Fruit fly (Drosophila melanogaster) whole organism, embryonic: Measurements from ENCODE around the gene CG1273.
A peak's percentile ranks its signal among the peaks of the same experiment; 100 is the strongest.

Source experiments
- Awh ChIP-seq: fragments of 200-800 bp; sonication (Bioruptor generic); IDR thresholded peaks from 2 replicates; pipeline ENCODE4, ENCODE4 v1.3.6; 2022; ENCODE audit warnings: missing biosample characterization, missing genetic modification characterization
- CG10209 ChIP-seq: fragments of 200-800 bp; sonication (Bioruptor generic); optimal IDR thresholded peaks from 3 replicates; lab custom pipeline; 2017; ENCODE audit warnings: missing biosample characterization, mild to moderate bottlenecking, missing genetic modification characterization, missing genetic modification reagents
- CG10274 ChIP-seq: fragments of 200-800 bp; sonication (Bioruptor generic); optimal IDR thresholded peaks from 3 replicates; lab custom pipeline; 2017; ENCODE audit warnings: missing biosample characterization, mild to moderate bottlenecking, missing genetic modification characterization
- CG10321 ChIP-seq: fragments of 200-800 bp; sonication (Bioruptor generic); IDR thresholded peaks from 2 replicates; pipeline ENCODE4 v1.3.6; 2022; ENCODE audit warnings: missing biosample characterization, missing genetic modification characterization
- CG10543 ChIP-seq: fragments of 200-800 bp; sonication (Bioruptor generic); optimal IDR thresholded peaks from 3 replicates; lab custom pipeline; 2017; ENCODE audit warnings: missing biosample characterization, mild to moderate bottlenecking, missing genetic modification characterization, moderate library complexity
- CG11085 ChIP-seq: fragments of 200-800 bp; sonication (Bioruptor generic); IDR thresholded peaks from 2 replicates; pipeline ENCODE4 v1.3.6; 2022; ENCODE audit warnings: missing biosample characterization, missing genetic modification characterization
- CG13624 ChIP-seq: fragments of 200-800 bp; sonication (Bioruptor generic); optimal IDR thresholded peaks from 2 replicates; lab custom pipeline; 2016; ENCODE audit warnings: missing biosample characterization, missing genetic modification characterization
- CG14860 ChIP-seq: fragments of 200-800 bp; sonication (Bioruptor generic); IDR thresholded peaks from 3 replicates; pipeline ENCODE4 v1.3.6; 2022; ENCODE audit warnings: missing biosample characterization, missing genetic modification characterization; ENCODE audit not compliant: partially characterized antibody
- CG18599 ChIP-seq: fragments of 200-800 bp; sonication (Bioruptor generic); optimal IDR thresholded peaks from 3 replicates; lab custom pipeline; 2017; ENCODE audit warnings: missing biosample characterization, missing genetic modification characterization, mild to moderate bottlenecking, moderate library complexity, missing genetic modification reagents
- CG18764 ChIP-seq: fragments of 200-800 bp; sonication (Bioruptor generic); optimal IDR thresholded peaks from 3 replicates; lab custom pipeline; 2016; ENCODE audit warnings: missing biosample characterization, missing genetic modification characterization
- CG3726 ChIP-seq: fragments of 200-800 bp; sonication (Bioruptor generic); IDR thresholded peaks from 3 replicates; pipeline ENCODE4, ENCODE4 v1.3.6; 2022; ENCODE audit warnings: missing biosample characterization, missing genetic modification characterization
- CG4360 ChIP-seq: fragments of 200-800 bp; sonication (Bioruptor generic); IDR thresholded peaks from 2 replicates; pipeline ENCODE4 v1.3.6; 2022; ENCODE audit warnings: missing biosample characterization, missing genetic modification characterization
- CG6175 ChIP-seq: fragments of 200-800 bp; sonication (Bioruptor generic); IDR thresholded peaks from 3 replicates; pipeline ENCODE4 v1.3.6; 2022; ENCODE audit warnings: missing biosample characterization, missing genetic modification characterization
- CG6689 ChIP-seq: fragments of 200-800 bp; sonication (Bioruptor generic); IDR thresholded peaks from 2 replicates; pipeline ENCODE4 v1.3.6; 2022; ENCODE audit warnings: missing biosample characterization, missing genetic modification characterization
- CG6854 ChIP-seq: fragments of 200-800 bp; sonication (Bioruptor generic); optimal IDR thresholded peaks from 3 replicates; lab custom pipeline; 2017; ENCODE audit warnings: missing biosample characterization, mild to moderate bottlenecking, missing genetic modification characterization
- CG8290 ChIP-seq, 3 experiments: fragments of 200-800 bp; sonication (Bioruptor generic); optimal IDR thresholded peaks; 2 replicates each; lab custom pipeline; 2016 to 2019; ENCODE audit warnings: missing biosample characterization in 3 of 3, missing genetic modification characterization in 3 of 3, mild to moderate bottlenecking in 2 of 3, moderate library complexity in 1 of 3
- CG8924 ChIP-seq: fragments of 200-800 bp; optimal IDR thresholded peaks from 3 replicates; lab custom pipeline; 2019; ENCODE audit warnings: missing biosample characterization, mild to moderate bottlenecking, missing genetic modification characterization, moderate library complexity
- Dad ChIP-seq: fragments of 200-800 bp; sonication (Bioruptor generic); optimal IDR thresholded peaks from 3 replicates; lab custom pipeline; 2016; ENCODE audit warnings: missing biosample characterization, missing genetic modification characterization
- Deaf1 ChIP-seq: fragments of 200-800 bp; optimal IDR thresholded peaks from 3 replicates; lab custom pipeline; 2019; ENCODE audit warnings: missing biosample characterization, mild to moderate bottlenecking, missing genetic modification characterization, moderate library complexity
- Dll ChIP-seq: fragments of 200-800 bp; sonication (Bioruptor generic); IDR thresholded peaks from 4 replicates; pipeline ENCODE4 v1.3.6; 2022; ENCODE audit warnings: missing biosample characterization, missing genetic modification characterization; ENCODE audit not compliant: partially characterized antibody
- E2f2 ChIP-seq: fragments of 200-800 bp; sonication (Bioruptor generic); IDR thresholded peaks from 2 replicates; pipeline ENCODE4 v1.3.6; 2022; ENCODE audit warnings: missing biosample characterization, missing genetic modification characterization
- Fer1 ChIP-seq: fragments of 200-800 bp; sonication (Bioruptor generic); optimal IDR thresholded peaks from 2 replicates; lab custom pipeline; 2017; ENCODE audit warnings: missing biosample characterization, mild to moderate bottlenecking, missing genetic modification characterization
- Fer2 ChIP-seq: fragments of 200-800 bp; sonication (Bioruptor generic); optimal IDR thresholded peaks from 2 replicates; lab custom pipeline; 2018; ENCODE audit warnings: missing biosample characterization, mild to moderate bottlenecking, missing genetic modification characterization, moderate library complexity
- Gsc ChIP-seq: fragments of 200-800 bp; sonication (Bioruptor generic); IDR thresholded peaks from 2 replicates; pipeline ENCODE4 v1.3.6; 2022; ENCODE audit warnings: missing biosample characterization, missing genetic modification characterization
- Hr78 ChIP-seq, 2 experiments: fragments of 200-800 bp in 1 of 2; fragments of >200 bp in 1 of 2; sonication (Bioruptor generic) in 1 of 2; optimal IDR thresholded peaks; 2 replicates each; lab custom pipeline; 2017 to 2019; ENCODE audit warnings: missing biosample characterization in 2 of 2, missing genetic modification characterization in 2 of 2, mild to moderate bottlenecking in 1 of 2, moderate library complexity in 1 of 2
- Mrtf ChIP-seq: fragments of 200-800 bp; sonication (Bioruptor generic); IDR thresholded peaks from 3 replicates; pipeline ENCODE4 v1.3.6; 2022; ENCODE audit warnings: missing biosample characterization, missing genetic modification characterization
- Myb ChIP-seq: fragments of 200-800 bp; sonication (Bioruptor generic); optimal IDR thresholded peaks from 2 replicates; lab custom pipeline; 2016; ENCODE audit warnings: missing biosample characterization, missing genetic modification characterization
- NC2β ChIP-seq: fragments of 200-800 bp; sonication (Bioruptor generic); optimal IDR thresholded peaks from 2 replicates; lab custom pipeline; 2016; ENCODE audit warnings: missing biosample characterization, missing genetic modification characterization
- Nf-YC ChIP-seq: fragments of 200-800 bp; optimal IDR thresholded peaks from 3 replicates; lab custom pipeline; 2019; ENCODE audit warnings: missing biosample characterization, mild to moderate bottlenecking, missing genetic modification characterization, moderate library complexity
- Sry-δ ChIP-seq: fragments of 200-800 bp; sonication (Bioruptor generic); optimal IDR thresholded peaks from 2 replicates; lab custom pipeline; 2016; ENCODE audit warnings: missing biosample characterization, missing genetic modification characterization
- Stat92E ChIP-seq, 3 experiments: fragments of >200 bp in 2 of 3; fragments of 200-800 bp in 1 of 3; sonication (Bioruptor generic) in 1 of 3; optimal IDR thresholded peaks; 2 replicates each; lab custom pipeline; 2017 to 2019; ENCODE audit warnings: missing biosample characterization in 3 of 3, missing genetic modification characterization in 3 of 3, mild to moderate bottlenecking in 1 of 3, moderate library complexity in 1 of 3
- Taf1 ChIP-seq: fragments of 200-800 bp; sonication (Bioruptor generic); IDR thresholded peaks from 2 replicates; pipeline ENCODE4 v1.3.6; 2022; ENCODE audit warnings: missing biosample characterization, missing genetic modification characterization
- Usf ChIP-seq: fragments of 200-800 bp; sonication (Bioruptor generic); optimal IDR thresholded peaks from 2 replicates; lab custom pipeline; 2017; ENCODE audit warnings: missing genotype, missing biosample characterization, missing genetic modification characterization
- amos ChIP-seq: fragments of 200-800 bp; sonication (Bioruptor generic); IDR thresholded peaks from 2 replicates; pipeline ENCODE4 v1.3.6; 2022; ENCODE audit warnings: missing biosample characterization, missing genetic modification characterization; ENCODE audit not compliant: partially characterized antibody
- cad ChIP-seq: fragments of >200 bp; optimal IDR thresholded peaks from 2 replicates; lab custom pipeline; 2017; ENCODE audit warnings: missing biosample characterization, missing genetic modification characterization
- da ChIP-seq: fragments of 200-800 bp; sonication (Bioruptor generic); optimal IDR thresholded peaks from 2 replicates; lab custom pipeline; 2016; ENCODE audit warnings: missing biosample characterization, missing genetic modification characterization
- ems ChIP-seq: fragments of 200-800 bp; sonication (Bioruptor generic); optimal IDR thresholded peaks from 3 replicates; lab custom pipeline; 2016; ENCODE audit warnings: missing biosample characterization, missing genetic modification characterization
- fd102C ChIP-seq: fragments of 200-800 bp; sonication (Bioruptor generic); optimal IDR thresholded peaks from 2 replicates; lab custom pipeline; 2018; ENCODE audit warnings: missing biosample characterization, mild to moderate bottlenecking, missing genetic modification characterization, moderate library complexity
- knrl ChIP-seq: fragments of 200-800 bp; sonication (Bioruptor generic); IDR thresholded peaks from 3 replicates; pipeline ENCODE4 v1.3.6; 2022; ENCODE audit warnings: missing biosample characterization, missing genetic modification characterization; ENCODE audit not compliant: partially characterized antibody
- lmd ChIP-seq: fragments of 200-800 bp; sonication (Bioruptor generic); IDR thresholded peaks from 2 replicates; pipeline ENCODE4 v1.3.6; 2022; ENCODE audit warnings: missing biosample characterization, missing genetic modification characterization
- mld ChIP-seq: fragments of 200-800 bp; sonication (Bioruptor generic); IDR thresholded peaks from 3 replicates; pipeline ENCODE4 v1.3.6; 2022; ENCODE audit warnings: missing biosample characterization, missing genetic modification characterization; ENCODE audit not compliant: partially characterized antibody
- nmo ChIP-seq: fragments of 200-800 bp; sonication (Bioruptor generic); optimal IDR thresholded peaks from 2 replicates; lab custom pipeline; 2018; ENCODE audit warnings: missing biosample characterization, mild to moderate bottlenecking, missing genetic modification characterization, moderate library complexity
- org-1 ChIP-seq: fragments of 200-800 bp; sonication (Bioruptor generic); optimal IDR thresholded peaks from 2 replicates; lab custom pipeline; 2017; ENCODE audit warnings: missing biosample characterization, missing genetic modification characterization
- pum ChIP-seq: fragments of 200-800 bp; sonication (Bioruptor generic); optimal IDR thresholded peaks from 2 replicates; lab custom pipeline; 2016; ENCODE audit warnings: missing biosample characterization, missing genetic modification characterization
- row ChIP-seq: fragments of 200-800 bp; sonication (Bioruptor generic); IDR thresholded peaks from 3 replicates; pipeline ENCODE4 v1.3.6; 2022; ENCODE audit warnings: missing biosample characterization, missing genetic modification characterization
- scrt ChIP-seq: fragments of 200-800 bp; sonication (Bioruptor generic); optimal IDR thresholded peaks from 2 replicates; lab custom pipeline; 2018; ENCODE audit warnings: missing biosample characterization, mild to moderate bottlenecking, missing genetic modification characterization, moderate library complexity
- sens-2 ChIP-seq: fragments of 200-800 bp; sonication (Bioruptor generic); IDR thresholded peaks from 2 replicates; pipeline ENCODE4 v1.3.6; 2022; ENCODE audit warnings: missing biosample characterization, missing genetic modification characterization
- sr ChIP-seq: fragments of 200-800 bp; sonication (Bioruptor generic); IDR thresholded peaks from 3 replicates; pipeline ENCODE4 v1.3.6; 2022; ENCODE audit warnings: missing biosample characterization, missing genetic modification characterization
- tap ChIP-seq: fragments of 200-800 bp; optimal IDR thresholded peaks from 3 replicates; lab custom pipeline; 2019; ENCODE audit warnings: missing biosample characterization, mild to moderate bottlenecking, missing genetic modification characterization, moderate library complexity
- trh ChIP-seq: fragments of 200-800 bp; sonication (Bioruptor generic); optimal IDR thresholded peaks from 2 replicates; lab custom pipeline; 2016; ENCODE audit warnings: missing biosample characterization, missing genetic modification characterization

The CG1273 gene

DNA sequence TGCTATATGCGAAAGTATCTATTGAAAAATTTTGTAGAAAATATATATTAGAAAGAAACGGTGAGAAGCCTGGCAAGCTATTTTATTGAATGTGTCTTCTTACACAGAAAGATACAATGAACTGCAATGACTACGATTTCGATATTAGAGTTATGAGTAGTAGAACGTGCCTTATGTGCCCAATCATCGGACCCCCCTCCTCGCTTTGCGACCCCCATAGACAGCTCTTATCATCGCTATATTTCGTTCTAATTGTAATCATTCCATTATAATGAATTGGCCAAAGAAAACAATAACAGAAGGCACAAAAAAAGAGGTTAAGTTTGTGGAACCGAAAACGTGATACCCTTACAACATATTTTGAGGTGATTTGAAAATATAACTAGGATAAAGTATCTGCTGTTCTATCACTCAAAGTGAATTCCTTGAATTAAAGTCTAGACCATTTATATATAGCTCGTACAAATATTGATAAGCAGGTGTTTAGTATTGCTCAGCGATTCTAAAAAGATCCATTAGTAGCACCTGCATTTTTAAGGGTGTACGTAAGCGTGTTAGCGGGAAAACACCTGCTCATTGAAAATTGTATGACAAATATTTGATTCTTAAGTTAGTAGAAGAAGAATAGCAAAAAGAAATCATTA, 30.7 kb upstream of the CG1273 start (continued):
- TF ChIP-seq CG6175 (GFP tag; lab: Robert Waterston, UW) (no peak), sr (GFP tag; lab: Robert Waterston, UW) (no peak), E2f2 (GFP tag; lab: Robert Waterston, UW) (no peak), nmo (peak; percentile 56), trh (GFP tag; lab: Kevin White, UChicago) (no peak), Hr78 (GFP tag; optimal IDR thresholded peaks at IDR 0.05; lab: Kevin White, UChicago) (no peak), Mrtf (GFP tag; lab: Robert Waterston, UW) (no peak), scrt (GFP tag; lab: Kevin White, UChicago) (no peak), amos (GFP tag; lab: Robert Waterston, UW) (no peak), CG10274 (GFP tag; lab: Kevin White, UChicago) (no peak), mld (GFP tag; lab: Robert Waterston, UW) (no peak), Awh (GFP tag; lab: Robert Waterston, UW) (no peak), Usf (no peak), CG4360 (GFP tag; lab: Robert Waterston, UW) (no peak), CG10209 (GFP tag; lab: Kevin White, UChicago) (peak; percentile 21), row (GFP tag; lab: Robert Waterston, UW) (peak; percentile 55), CG13624 (no peak), pum (GFP tag; lab: Kevin White, UChicago) (no peak), CG18599 (GFP tag; lab: Kevin White, UChicago) (peak; percentile 5), CG8924 (tag; lab: Kevin White, UChicago) (peak; percentile 19), Deaf1 (tag; lab: Kevin White, UChicago) (no peak), Dll (GFP tag; lab: Robert Waterston, UW) (no peak), Myb (no peak), org-1 (GFP tag; lab: Kevin White, UChicago) (peak; percentile 2), CG10321 (GFP tag; lab: Robert Waterston, UW) (no peak), cad (GFP tag; lab: Kevin White, UChicago) (no peak), CG8290 (GFP tag; optimal IDR thresholded peaks at IDR 0.05; lab: Kevin White, UChicago) (no peak), CG8290 (tag; optimal IDR thresholded peaks at IDR 0.05; lab: Kevin White, UChicago) (no peak), NC2β (no peak), da (GFP tag; lab: Kevin White, UChicago) (no peak), CG10543 (no peak), lmd (GFP tag; lab: Robert Waterston, UW) (no peak), Stat92E (GFP tag; optimal IDR thresholded peaks at IDR 0.05; lab: Kevin White, UChicago) (no peak), CG11085 (GFP tag; lab: Robert Waterston, UW) (no peak), Dad (GFP tag; lab: Kevin White, UChicago) (no peak), Fer2 (tag; lab: Kevin White, UChicago) (no peak), sens-2 (GFP tag; lab: Robert Waterston, UW) (no peak), CG6854 (no peak), CG18764 (GFP tag; lab: Kevin White, UChicago) (no peak), Sry-δ (GFP tag; lab: Kevin White, UChicago) (no peak), CG3726 (GFP tag; lab: Robert Waterston, UW) (no peak), tap (tag; lab: Kevin White, UChicago) (no peak), fd102C (GFP tag; lab: Kevin White, UChicago) (no peak), Fer1 (GFP tag; lab: Kevin White, UChicago) (no peak), ems (no peak), CG14860 (GFP tag; lab: Robert Waterston, UW) (no peak), Taf1 (GFP tag; lab: Robert Waterston, UW) (no peak), CG6689 (GFP tag; lab: Robert Waterston, UW) (no peak), Gsc (GFP tag; lab: Robert Waterston, UW) (no peak), knrl (GFP tag; lab: Robert Waterston, UW) (no peak), Nf-YC (tag; lab: Kevin White, UChicago) (no peak)
